Fruit fly (Drosophila melanogaster) whole organism, embryonic: Measurements from ENCODE around the gene CG5160.

ENCODE experiments used
- Atf6 ChIP-seq: fragments of 200-800 bp; sonication (Bioruptor generic); IDR thresholded peaks from 2 replicates; pipeline ENCODE4 v1.3.6; 2022; ENCODE audit warnings: missing biosample characterization, missing genetic modification characterization
- CG10366 ChIP-seq: fragments of 200-800 bp; sonication (Bioruptor generic); IDR thresholded peaks from 2 replicates; pipeline ENCODE4 v1.3.6; 2022; ENCODE audit warnings: missing biosample characterization, missing genetic modification characterization
- CG11456 ChIP-seq: fragments of 200-800 bp; sonication (Bioruptor generic); IDR thresholded peaks from 3 replicates; pipeline ENCODE4 v1.3.6; 2022; ENCODE audit warnings: missing biosample characterization, missing genetic modification characterization
- CG12236 ChIP-seq: fragments of 200-800 bp; sonication (Bioruptor generic); optimal IDR thresholded peaks from 2 replicates; lab custom pipeline; 2016; ENCODE audit warnings: missing biosample characterization, missing genetic modification characterization
- CG13287 ChIP-seq: fragments of 200-800 bp; sonication (Bioruptor generic); IDR thresholded peaks from 2 replicates; pipeline ENCODE4 v1.3.6; 2022; ENCODE audit warnings: missing biosample characterization, missing genetic modification characterization; ENCODE audit not compliant: partially characterized antibody
- CG14014 ChIP-seq: fragments of 200-800 bp; sonication (Bioruptor generic); IDR thresholded peaks from 2 replicates; pipeline ENCODE4 v1.3.6; 2022; ENCODE audit warnings: missing biosample characterization, missing genetic modification characterization
- CG14667 ChIP-seq: fragments of 200-800 bp; sonication (Bioruptor generic); IDR thresholded peaks from 2 replicates; pipeline ENCODE4 v1.3.6; 2022; ENCODE audit warnings: missing biosample characterization, missing genetic modification characterization
- CG15696 ChIP-seq: fragments of 200-800 bp; sonication (Bioruptor generic); optimal IDR thresholded peaks from 2 replicates; lab custom pipeline; 2019; ENCODE audit warnings: missing biosample characterization, mild to moderate bottlenecking, missing genetic modification characterization, moderate library complexity
- CG1602 ChIP-seq: fragments of 200-800 bp; sonication (Bioruptor generic); optimal IDR thresholded peaks from 3 replicates; lab custom pipeline; 2016; ENCODE audit warnings: missing biosample characterization, missing genetic modification characterization
- CG16813 ChIP-seq: fragments of 200-800 bp; sonication (Bioruptor generic); IDR thresholded peaks from 3 replicates; pipeline ENCODE4 v1.3.6; 2022; ENCODE audit warnings: missing biosample characterization, missing genetic modification characterization; ENCODE audit not compliant: partially characterized antibody
- CG17361 ChIP-seq: fragments of 200-800 bp; sonication (Bioruptor generic); IDR thresholded peaks from 3 replicates; pipeline ENCODE4 v1.3.6; 2022; ENCODE audit warnings: missing biosample characterization, missing genetic modification characterization
- CG17612 ChIP-seq: fragments of 200-800 bp; sonication (Bioruptor generic); IDR thresholded peaks from 2 replicates; pipeline ENCODE4 v1.3.6; 2022; ENCODE audit warnings: missing biosample characterization, missing genetic modification characterization
- CG17912 ChIP-seq: fragments of 200-800 bp; sonication (Bioruptor generic); optimal IDR thresholded peaks from 2 replicates; lab custom pipeline; 2018; ENCODE audit warnings: missing biosample characterization, mild to moderate bottlenecking, missing genetic modification characterization
- CG18619 ChIP-seq: fragments of 200-800 bp; sonication (Bioruptor generic); optimal IDR thresholded peaks from 3 replicates; lab custom pipeline; 2017; ENCODE audit warnings: missing biosample characterization, mild to moderate bottlenecking, missing genetic modification characterization
- CG2712 ChIP-seq: fragments of 200-800 bp; optimal IDR thresholded peaks from 3 replicates; lab custom pipeline; 2019; ENCODE audit warnings: missing biosample characterization, mild to moderate bottlenecking, missing genetic modification characterization, moderate library complexity
- CG30403 ChIP-seq: fragments of 200-800 bp; sonication (Bioruptor generic); optimal IDR thresholded peaks from 3 replicates; lab custom pipeline; 2016; ENCODE audit warnings: missing biosample characterization, missing genetic modification characterization
- CG4360 ChIP-seq: fragments of 200-800 bp; sonication (Bioruptor generic); IDR thresholded peaks from 2 replicates; pipeline ENCODE4 v1.3.6; 2022; ENCODE audit warnings: missing biosample characterization, missing genetic modification characterization
- CG5245 ChIP-seq: fragments of 200-800 bp; sonication (Bioruptor generic); optimal IDR thresholded peaks from 3 replicates; lab custom pipeline; 2016; ENCODE audit warnings: missing biosample characterization, missing genetic modification characterization
- CG5953 ChIP-seq: fragments of 200-800 bp; sonication (Bioruptor generic); IDR thresholded peaks from 2 replicates; pipeline ENCODE4 v1.3.6; 2022; ENCODE audit warnings: missing biosample characterization, missing genetic modification characterization
- CG6654 ChIP-seq: fragments of 200-800 bp; sonication (Bioruptor generic); optimal IDR thresholded peaks from 2 replicates; lab custom pipeline; 2017; ENCODE audit warnings: missing biosample characterization, mild to moderate bottlenecking, missing genetic modification characterization
- CG6689 ChIP-seq: fragments of 200-800 bp; sonication (Bioruptor generic); IDR thresholded peaks from 2 replicates; pipeline ENCODE4 v1.3.6; 2022; ENCODE audit warnings: missing biosample characterization, missing genetic modification characterization
- CG9876 ChIP-seq: fragments of 200-800 bp; sonication (Bioruptor generic); optimal IDR thresholded peaks from 2 replicates; lab custom pipeline; 2016; ENCODE audit warnings: missing biosample characterization, missing genetic modification characterization
- CG9932 ChIP-seq: fragments of 200-800 bp; sonication (Bioruptor generic); IDR thresholded peaks from 2 replicates; pipeline ENCODE4 v1.3.6; 2022; ENCODE audit warnings: missing biosample characterization, missing genetic modification characterization
- D ChIP-seq, 2 experiments: fragments of 200-800 bp in 1 of 2; fragments of >200 bp in 1 of 2; sonication (Bioruptor generic) in 1 of 2; optimal IDR thresholded peaks; 2 replicates in 1 of 2; 3 replicates in 1 of 2; lab custom pipeline; 2017; ENCODE audit warnings: mild to moderate bottlenecking in 1 of 2, missing biosample characterization in 1 of 2, missing genetic modification characterization in 1 of 2, missing genetic modification reagents in 1 of 2
- D19A ChIP-seq: fragments of 200-800 bp; optimal IDR thresholded peaks from 3 replicates; lab custom pipeline; 2019; ENCODE audit warnings: missing biosample characterization, mild to moderate bottlenecking, missing genetic modification characterization, moderate library complexity
- Dip2 ChIP-seq: fragments of 200-800 bp; sonication (Bioruptor generic); IDR thresholded peaks from 2 replicates; pipeline ENCODE4 v1.3.6; 2022; ENCODE audit warnings: missing biosample characterization, missing genetic modification characterization
- HLH54F ChIP-seq: fragments of 200-800 bp; sonication (Bioruptor generic); optimal IDR thresholded peaks from 3 replicates; lab custom pipeline; 2016; ENCODE audit warnings: missing biosample characterization, missing genetic modification characterization
- HLHmδ ChIP-seq: fragments of 200-800 bp; sonication (Bioruptor generic); optimal IDR thresholded peaks from 2 replicates; lab custom pipeline; 2018; ENCODE audit warnings: missing biosample characterization, mild to moderate bottlenecking, missing genetic modification characterization, moderate library complexity
- Hmr ChIP-seq: fragments of 200-800 bp; sonication (Bioruptor generic); optimal IDR thresholded peaks from 3 replicates; lab custom pipeline; 2017; ENCODE audit warnings: mild to moderate bottlenecking, missing biosample characterization, missing genetic modification reagents, missing genetic modification characterization
- MBD-R2 ChIP-seq: fragments of 200-800 bp; sonication (Bioruptor generic); IDR thresholded peaks from 2 replicates; pipeline ENCODE4 v1.3.6; 2022; ENCODE audit warnings: missing biosample characterization, missing genetic modification characterization
- Med ChIP-seq: fragments of 200-800 bp; sonication (Bioruptor generic); peaks from one replicate; lab custom pipeline; 2016; ENCODE audit warnings: missing biosample characterization, missing genetic modification characterization, mild to moderate bottlenecking, inconsistent platforms, moderate library complexity
- PHDP ChIP-seq: fragments of 200-800 bp; sonication (Bioruptor generic); optimal IDR thresholded peaks from 3 replicates; lab custom pipeline; 2018; ENCODE audit warnings: missing biosample characterization, mild to moderate bottlenecking, missing genetic modification characterization, moderate library complexity
- Scr ChIP-seq: fragments of 200-800 bp; sonication (Bioruptor generic); IDR thresholded peaks from 2 replicates; pipeline ENCODE4 v1.3.6; 2022; ENCODE audit warnings: missing biosample characterization, missing genetic modification characterization; ENCODE audit not compliant: partially characterized antibody
- Vsx1 ChIP-seq: fragments of 200-800 bp; sonication (Bioruptor generic); optimal IDR thresholded peaks from 2 replicates; lab custom pipeline; 2017; ENCODE audit warnings: missing biosample characterization, mild to moderate bottlenecking, missing genetic modification characterization, missing genetic modification reagents
- ato ChIP-seq: fragments of 200-800 bp; sonication (Bioruptor generic); IDR thresholded peaks from 2 replicates; pipeline ENCODE4 v1.3.6; 2022; ENCODE audit warnings: missing biosample characterization, missing genetic modification characterization; ENCODE audit not compliant: partially characterized antibody
- chif ChIP-seq, 2 experiments: fragments of 200-800 bp; sonication (Bioruptor generic); optimal IDR thresholded peaks; 3 replicates each; lab custom pipeline; 2016; ENCODE audit warnings: missing biosample characterization in 2 of 2, missing genetic modification characterization in 2 of 2
- crc ChIP-seq: fragments of 200-800 bp; sonication (Bioruptor generic); optimal IDR thresholded peaks from 2 replicates; lab custom pipeline; 2016; ENCODE audit warnings: missing biosample characterization, missing genetic modification characterization
- danr ChIP-seq: fragments of 200-800 bp; sonication (Bioruptor generic); IDR thresholded peaks from 2 replicates; pipeline ENCODE4 v1.3.6; 2022; ENCODE audit warnings: missing biosample characterization, missing genetic modification characterization
- en ChIP-seq: fragments of 200-800 bp; sonication (Bioruptor generic); optimal IDR thresholded peaks from 2 replicates; lab custom pipeline; 2016; ENCODE audit warnings: missing biosample characterization, missing genetic modification characterization
- fru ChIP-seq: fragments of >200 bp; optimal IDR thresholded peaks from 2 replicates; lab custom pipeline; 2017
- jing ChIP-seq: fragments of 200-800 bp; sonication (Bioruptor generic); optimal IDR thresholded peaks from 2 replicates; lab custom pipeline; 2018; ENCODE audit warnings: missing biosample characterization, mild to moderate bottlenecking, missing genetic modification characterization
- jumu ChIP-seq: fragments of 200-800 bp; sonication (Bioruptor generic); optimal IDR thresholded peaks from 3 replicates; lab custom pipeline; 2016; ENCODE audit warnings: missing biosample characterization, missing genetic modification characterization
- lola ChIP-seq, 3 experiments: fragments of >200 bp in 2 of 3; fragments of 200-800 bp in 1 of 3; sonication (Bioruptor generic) in 1 of 3; optimal IDR thresholded peaks; 2 replicates each; lab custom pipeline; 2017 to 2019; ENCODE audit warnings: missing biosample characterization in 3 of 3, missing genetic modification characterization in 3 of 3, mild to moderate bottlenecking in 1 of 3, moderate library complexity in 1 of 3
- pan ChIP-seq, 4 experiments: fragments of >200 bp in 3 of 4; fragments of 200-800 bp in 1 of 4; sonication (Bioruptor generic) in 1 of 4; optimal IDR thresholded peaks in 3 of 4; IDR thresholded peaks in 1 of 4; 2 replicates each; pipeline versions ENCODE4 v1.3.6 to Lab custom; 2017 to 2022; ENCODE audit warnings: missing biosample characterization in 2 of 4, missing genetic modification characterization in 2 of 4, mixed read lengths in 1 of 4
- pb ChIP-seq: fragments of 200-800 bp; sonication (Bioruptor generic); optimal IDR thresholded peaks from 3 replicates; lab custom pipeline; 2016; ENCODE audit warnings: missing biosample characterization, missing genetic modification characterization
- phol ChIP-seq: fragments of 200-800 bp; sonication (Bioruptor generic); optimal IDR thresholded peaks from 3 replicates; lab custom pipeline; 2018; ENCODE audit warnings: missing biosample characterization, mild to moderate bottlenecking, missing genetic modification characterization, moderate library complexity
- pros ChIP-seq: fragments of 200-800 bp; sonication (Bioruptor generic); optimal IDR thresholded peaks from 3 replicates; lab custom pipeline; 2019; ENCODE audit warnings: missing biosample characterization, mild to moderate bottlenecking, missing genetic modification characterization, moderate library complexity
- slbo ChIP-seq: fragments of 200-800 bp; sonication (Bioruptor generic); IDR thresholded peaks from 2 replicates; pipeline ENCODE4 v1.3.6; 2022; ENCODE audit warnings: missing biosample characterization, missing genetic modification characterization
- slp2 ChIP-seq: fragments of 200-800 bp; sonication (Bioruptor generic); optimal IDR thresholded peaks from 2 replicates; lab custom pipeline; 2016; ENCODE audit warnings: missing biosample characterization, missing genetic modification characterization
- tap ChIP-seq: fragments of 200-800 bp; optimal IDR thresholded peaks from 3 replicates; lab custom pipeline; 2019; ENCODE audit warnings: missing biosample characterization, mild to moderate bottlenecking, missing genetic modification characterization, moderate library complexity
- z ChIP-seq: fragments of 200-800 bp; sonication (Bioruptor generic); IDR thresholded peaks from 3 replicates; pipeline ENCODE4 v1.3.6; 2022; ENCODE audit warnings: missing biosample characterization, missing genetic modification characterization

CG5160 gene

DNA sequence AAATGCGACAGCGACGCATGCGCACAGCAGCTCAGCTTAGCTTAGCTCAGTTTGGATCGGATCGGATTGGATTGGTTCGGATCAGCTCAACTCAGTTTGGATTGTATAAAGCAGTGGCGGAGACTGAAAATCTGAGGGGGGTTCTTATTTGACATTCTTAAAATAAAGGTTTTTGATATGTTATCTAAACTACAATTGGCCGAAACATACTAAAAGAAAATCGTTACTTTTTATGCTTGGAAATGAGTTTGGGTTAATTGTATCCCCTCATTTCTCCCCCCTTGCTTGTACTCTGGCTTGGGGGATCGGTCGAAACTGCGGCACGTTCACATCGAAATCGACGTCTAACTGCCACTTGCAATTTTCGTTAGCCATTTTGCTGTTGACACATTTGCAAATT lies 22.4 kb downstream of the CG5160 start (continued):
- TF ChIP-seq PHDP (tag; lab: Kevin White, UChicago) (no peak), Dip2 (no peak), z (no peak), phol (tag; lab: Kevin White, UChicago) (peak; percentile 37), Med (no peak), fru (lab: Kevin White, UChicago) (no peak), CG12236 (no peak), CG18619 (no peak), danr (GFP tag; lab: Robert Waterston, UW) (no peak), CG15696 (tag; lab: Kevin White, UChicago) (no peak), jing (GFP tag; lab: Kevin White, UChicago) (no peak), lola (GFP tag; optimal IDR thresholded peaks at IDR 0.05; lab: Kevin White, UChicago) (no peak), CG4360 (no peak), CG1602 (no peak), CG9876 (GFP tag; lab: Kevin White, UChicago) (no peak), pan (optimal IDR thresholded peaks at IDR 0.05; lab: Kevin White, UChicago) (no peak), pan (GFP tag; optimal IDR thresholded peaks at IDR 0.05 in 1 of 2, IDR thresholded peaks at IDR 0.05 in 1 of 2) (peak in 1 of 2 experiments; percentile 75), Vsx1 (GFP tag; lab: Kevin White, UChicago) (no peak), CG17361 (GFP tag; lab: Robert Waterston, UW) (no peak; the same call in 2 of the 3 replicates), HLHmδ (no peak), en (GFP tag; lab: Kevin White, UChicago) (peak; percentile 24), CG6689 (GFP tag; lab: Robert Waterston, UW) (peak; percentile 39; the same call in 1 of the 2 replicates), CG13287 (GFP tag; lab: Robert Waterston, UW) (no peak), jumu (GFP tag; lab: Kevin White, UChicago) (no peak), slbo (GFP tag; lab: Robert Waterston, UW) (peak; percentile 35), CG16813 (no peak), Hmr (GFP tag; lab: Kevin White, UChicago) (no peak), CG9932 (GFP tag; lab: Robert Waterston, UW) (no peak), CG5245 (GFP tag; lab: Kevin White, UChicago) (peak; percentile 6), Scr (GFP tag; lab: Robert Waterston, UW) (no peak), D19A (tag; lab: Kevin White, UChicago) (no peak), CG5953 (GFP tag; lab: Robert Waterston, UW) (no peak), pros (GFP tag; lab: Kevin White, UChicago) (no peak), CG17912 (GFP tag; lab: Kevin White, UChicago) (no peak), pb (GFP tag; lab: Kevin White, UChicago) (no peak), tap (no peak), D (optimal IDR thresholded peaks at IDR 0.05; lab: Kevin White, UChicago) (no peak), D (GFP tag; optimal IDR thresholded peaks at IDR 0.05; lab: Kevin White, UChicago) (no peak), Atf6 (GFP tag; lab: Robert Waterston, UW) (no peak), CG14667 (GFP tag; lab: Robert Waterston, UW) (no peak), CG10366 (GFP tag; lab: Robert Waterston, UW) (peak; percentile 54), CG11456 (GFP tag; lab: Robert Waterston, UW) (no peak), slp2 (GFP tag; lab: Kevin White, UChicago) (no peak), CG17612 (GFP tag; lab: Robert Waterston, UW) (no peak), CG6654 (no peak), crc (GFP tag; lab: Kevin White, UChicago) (no peak), HLH54F (no peak), chif (GFP tag; optimal IDR thresholded peaks at IDR 0.05; lab: Kevin White, UChicago) (peak; percentile 22 to 23), CG30403 (GFP tag; lab: Kevin White, UChicago) (peak; percentile 2), ato (GFP tag; lab: Robert Waterston, UW) (no peak), CG2712 (tag; lab: Kevin White, UChicago) (no peak), MBD-R2 (no peak), CG14014 (no peak; the same call in 1 of the 2 replicates)
